Fruit fly (Drosophila melanogaster): ENCODE measurements around the gene Cand1.

Gene Cand1

DNA sequence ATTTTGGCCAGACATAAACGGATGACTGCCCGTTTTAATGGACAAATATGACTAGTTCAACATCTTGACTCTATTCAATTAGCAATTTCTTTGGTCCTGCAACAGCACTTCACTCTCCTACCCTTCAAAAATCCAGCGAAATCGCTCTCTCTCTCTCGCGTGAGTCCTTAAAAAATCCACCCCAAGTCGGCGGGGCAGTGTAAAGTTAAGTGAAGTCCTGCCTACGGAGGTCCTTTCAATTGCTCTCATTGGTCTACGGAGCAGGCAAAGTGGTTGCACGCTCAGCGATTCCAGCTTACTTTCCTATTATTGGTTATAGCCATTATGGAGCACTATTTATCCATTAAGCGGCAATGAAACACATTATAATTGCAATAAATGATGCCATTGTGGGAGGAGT is 8.6 kb downstream of the Cand1 start, which contains the start of gene CG34367:
CG34367 (minus strand) TSS at position 35 of the 400 bp plus-strand sequence.
- TF ChIP-seq CG8478 (optimal IDR thresholded peaks at IDR 0.05) (no peak), Dll (optimal IDR thresholded peaks at IDR 0.05) (no peak), pan (optimal IDR thresholded peaks at IDR 0.05) (no peak)

DNA sequence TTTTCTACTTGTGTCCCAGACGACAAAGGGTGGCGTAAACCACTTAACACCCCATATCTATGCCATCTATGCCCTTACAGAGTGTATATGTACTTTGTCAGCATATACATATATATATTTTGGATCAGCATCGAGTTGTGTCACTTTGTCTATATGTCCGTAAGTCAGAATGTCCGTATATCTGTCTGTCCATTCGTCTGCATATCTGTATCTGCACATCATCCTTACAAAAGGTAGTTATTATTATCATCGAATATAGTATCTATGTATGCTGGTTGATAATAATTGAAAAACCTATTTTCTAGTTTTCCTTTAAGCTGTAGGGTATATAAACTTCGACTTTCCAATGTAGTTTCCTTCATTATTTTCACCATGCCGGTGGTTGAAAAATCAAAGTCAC is 11.4 kb downstream of the Cand1 start:
- TF ChIP-seq EcR (GFP tag; optimal IDR thresholded peaks at IDR 0.05) (no peak), psq (optimal IDR thresholded peaks at IDR 0.05) (no peak), Dll (optimal IDR thresholded peaks at IDR 0.05) (no peak), pan (optimal IDR thresholded peaks at IDR 0.05) (no peak), CG8478 (optimal IDR thresholded peaks at IDR 0.05) (no peak), usp (GFP tag; optimal IDR thresholded peaks at IDR 0.05) (no peak)

DNA sequence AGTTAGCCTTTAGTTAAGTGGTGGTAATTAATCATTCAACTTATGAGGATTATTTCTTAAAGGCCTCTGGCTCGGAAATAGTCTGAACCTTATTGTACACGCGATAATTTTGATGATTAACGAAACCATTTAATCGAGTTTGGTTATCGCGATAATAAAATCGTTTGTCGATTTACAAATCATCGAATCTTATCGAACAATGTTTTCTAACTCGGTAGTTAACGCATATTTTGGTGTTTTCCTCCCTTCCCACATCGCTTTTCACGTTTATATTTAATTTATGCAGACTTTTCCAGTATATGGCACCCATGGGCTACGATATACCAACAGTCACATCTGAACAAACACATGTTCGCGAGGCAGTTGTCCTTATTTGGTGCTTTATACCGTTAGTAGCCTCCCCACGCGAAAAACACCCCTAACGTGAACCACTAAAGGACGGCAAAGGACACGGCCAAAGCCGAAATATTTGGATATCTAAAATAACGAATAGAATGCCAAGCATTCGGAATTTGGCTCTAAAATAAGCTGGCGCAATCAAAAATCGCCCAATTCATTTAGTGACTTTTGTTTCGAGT is 18.4 kb downstream of the Cand1 start, which contains the start of gene Frmd5:
Frmd5 (plus strand) TSS at position 414 of the 578 bp plus-strand sequence.
- TF ChIP-seq usp (GFP tag; optimal IDR thresholded peaks at IDR 0.05): no peak
- TF ChIP-seq EcR (GFP tag; optimal IDR thresholded peaks at IDR 0.05): no peak

DNA sequence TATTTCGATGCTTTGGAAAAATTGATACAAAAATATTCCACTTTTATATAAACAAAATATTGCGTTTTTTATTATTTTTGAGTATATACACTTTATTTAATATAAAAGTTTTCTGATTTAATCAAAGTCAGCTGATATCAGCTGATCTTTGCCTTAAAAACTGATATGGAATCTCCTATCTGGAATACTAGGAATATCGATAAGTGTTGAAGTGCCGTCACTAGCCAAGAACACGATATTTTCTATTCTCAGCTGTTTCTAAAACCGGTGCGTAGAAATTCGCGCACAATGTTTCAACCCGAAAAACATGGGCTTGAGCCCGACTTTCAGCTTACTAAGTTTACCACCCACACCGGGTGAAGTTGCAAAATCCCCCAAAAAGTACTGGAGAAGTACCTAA is 20.0 kb downstream of the Cand1 start, which contains the start of gene Sps2:
Sps2 (plus strand) TSS at position 124 of the 400 bp plus-strand sequence.
- TF ChIP-seq Dll (optimal IDR thresholded peaks at IDR 0.05): no peak

DNA sequence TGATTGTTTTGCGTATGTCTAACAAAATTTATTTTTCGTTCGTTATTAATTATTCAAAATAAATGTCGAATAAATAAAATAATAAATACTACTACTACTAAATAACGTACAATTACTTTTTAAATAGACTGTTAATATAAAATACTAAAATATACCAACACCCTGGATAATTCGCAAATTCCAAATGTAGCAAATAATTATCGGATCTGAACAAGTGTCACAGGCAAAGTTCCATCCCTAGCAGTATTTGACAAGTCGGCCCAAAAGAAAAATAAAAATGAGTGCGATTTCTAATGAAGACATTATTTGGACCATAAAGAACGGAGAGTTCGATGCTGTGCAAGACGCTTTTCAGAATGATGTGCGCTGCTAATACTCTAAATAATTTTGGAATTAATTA is 21.1 kb downstream of the Cand1 start, which contains the start of gene CG31715:
CG31715 (plus strand) TSS at position 212 of the 400 bp plus-strand sequence.
- TF ChIP-seq usp (GFP tag; optimal IDR thresholded peaks at IDR 0.05): no peak
- TF ChIP-seq EcR (GFP tag; optimal IDR thresholded peaks at IDR 0.05): no peak
- TF ChIP-seq psq (optimal IDR thresholded peaks at IDR 0.05): no peak
- TF ChIP-seq Dll (optimal IDR thresholded peaks at IDR 0.05): no peak
- TF ChIP-seq pan (optimal IDR thresholded peaks at IDR 0.05): no peak
- no peak for TF ChIP-seq CG8478 (optimal IDR thresholded peaks at IDR 0.05)

DNA sequence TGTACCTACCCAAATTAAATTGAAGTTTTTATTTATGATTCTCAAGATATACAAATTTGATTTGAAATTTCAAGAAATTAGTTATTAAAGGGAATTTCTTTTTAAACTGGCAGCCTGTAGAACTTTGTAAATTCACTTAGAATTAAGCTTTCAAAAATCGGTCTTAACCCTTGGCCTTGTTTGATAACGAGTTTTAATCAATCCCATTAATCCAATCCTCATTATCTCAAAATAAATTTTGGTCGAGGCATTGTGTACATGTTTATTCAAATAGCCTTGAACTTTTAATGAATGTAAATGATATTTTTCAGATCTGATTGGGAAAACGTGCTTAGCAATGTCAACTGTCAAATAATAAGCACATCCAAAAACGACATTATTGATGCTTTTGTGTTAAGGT is 22.7 kb downstream of the Cand1 start:
- TF ChIP-seq Dll (optimal IDR thresholded peaks at IDR 0.05): no peak
- no peak for TF ChIP-seq usp (GFP tag; optimal IDR thresholded peaks at IDR 0.05)
- TF ChIP-seq EcR (GFP tag; optimal IDR thresholded peaks at IDR 0.05): no peak
- no peak for TF ChIP-seq psq (optimal IDR thresholded peaks at IDR 0.05)
- no peak for TF ChIP-seq CG8478 (optimal IDR thresholded peaks at IDR 0.05)
- no peak for TF ChIP-seq pan (optimal IDR thresholded peaks at IDR 0.05)

DNA sequence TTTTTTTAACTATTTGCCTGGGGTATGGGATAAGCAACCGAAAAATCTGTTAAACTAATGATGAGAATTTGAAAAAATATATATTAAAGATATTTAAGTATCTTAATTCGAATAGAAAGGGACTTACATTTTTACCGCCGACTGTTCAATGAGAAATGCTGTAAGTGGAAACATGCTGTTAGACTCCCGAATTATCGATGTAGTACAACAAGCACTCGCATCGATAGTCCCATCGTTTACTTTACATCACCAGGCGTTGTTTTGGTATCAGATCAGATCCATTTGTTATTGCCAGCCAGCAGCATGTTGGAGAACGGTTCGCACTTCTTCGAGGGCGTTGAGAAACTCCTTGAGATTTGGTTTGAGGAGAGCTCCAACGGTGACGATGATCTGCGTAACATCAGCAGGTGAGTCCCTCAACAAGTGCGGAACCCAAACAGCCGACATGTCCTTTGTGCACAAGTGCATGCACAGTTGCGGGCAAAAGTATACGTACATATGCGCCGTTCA is 23.2 kb downstream of the Cand1 start, which contains the start of gene SamDC:
SamDC (plus strand) TSS at position 246 of the 510 bp plus-strand sequence.
- no peak for TF ChIP-seq CG8478 (optimal IDR thresholded peaks at IDR 0.05)
- TF ChIP-seq Dll (optimal IDR thresholded peaks at IDR 0.05): no peak
- TF ChIP-seq EcR (GFP tag; optimal IDR thresholded peaks at IDR 0.05): no peak
- no peak for TF ChIP-seq pan (optimal IDR thresholded peaks at IDR 0.05)
- TF ChIP-seq usp (GFP tag; optimal IDR thresholded peaks at IDR 0.05): no peak
- no peak for TF ChIP-seq psq (optimal IDR thresholded peaks at IDR 0.05)

DNA sequence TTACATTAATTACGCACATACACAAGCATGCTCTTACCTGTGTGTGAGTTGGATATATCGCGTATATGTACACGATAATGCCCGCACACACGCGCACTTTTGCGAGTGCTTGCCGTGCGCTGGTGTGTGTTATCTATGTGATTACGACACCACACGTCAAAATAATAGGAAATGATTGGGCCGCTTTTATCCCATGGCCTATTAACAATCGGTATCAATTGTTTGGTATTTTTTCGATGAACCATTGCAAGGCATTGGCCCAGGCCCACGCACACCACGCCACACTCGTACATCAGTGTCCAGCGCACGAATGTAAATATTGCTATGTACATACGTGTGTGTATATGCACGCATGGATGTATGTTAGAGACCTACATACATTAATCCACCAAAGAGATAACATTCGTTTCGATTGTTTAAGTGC is 27.6 kb downstream of the Cand1 start:
- TF ChIP-seq CG8478 (optimal IDR thresholded peaks at IDR 0.05) (peak; percentile 74), usp (GFP tag; optimal IDR thresholded peaks at IDR 0.05) (no peak)

DNA sequence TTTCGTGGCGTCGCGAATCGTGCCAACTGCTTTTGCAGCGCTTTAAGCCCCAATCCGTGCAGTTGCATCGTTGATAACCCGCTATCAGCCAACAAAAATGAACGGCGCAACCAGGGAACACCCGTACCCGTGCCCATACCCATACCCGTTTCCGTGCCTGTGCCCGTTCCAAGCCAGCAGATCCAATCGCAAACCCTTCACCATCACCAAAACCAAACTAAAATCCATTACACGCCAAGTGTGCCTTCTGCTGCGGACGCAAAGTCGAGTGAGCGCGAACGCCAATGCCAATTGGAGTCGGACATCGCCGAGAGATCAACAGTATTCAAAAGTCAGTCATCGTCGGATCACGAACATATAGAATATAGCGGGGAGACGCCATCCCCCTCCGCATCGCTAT is 28.3 kb downstream of the Cand1 start:
- TF ChIP-seq usp (GFP tag; optimal IDR thresholded peaks at IDR 0.05) (no peak), EcR (GFP tag; optimal IDR thresholded peaks at IDR 0.05) (no peak), pan (optimal IDR thresholded peaks at IDR 0.05) (no peak), CG8478 (optimal IDR thresholded peaks at IDR 0.05) (no peak), Dll (optimal IDR thresholded peaks at IDR 0.05) (no peak), psq (optimal IDR thresholded peaks at IDR 0.05) (no peak)

DNA sequence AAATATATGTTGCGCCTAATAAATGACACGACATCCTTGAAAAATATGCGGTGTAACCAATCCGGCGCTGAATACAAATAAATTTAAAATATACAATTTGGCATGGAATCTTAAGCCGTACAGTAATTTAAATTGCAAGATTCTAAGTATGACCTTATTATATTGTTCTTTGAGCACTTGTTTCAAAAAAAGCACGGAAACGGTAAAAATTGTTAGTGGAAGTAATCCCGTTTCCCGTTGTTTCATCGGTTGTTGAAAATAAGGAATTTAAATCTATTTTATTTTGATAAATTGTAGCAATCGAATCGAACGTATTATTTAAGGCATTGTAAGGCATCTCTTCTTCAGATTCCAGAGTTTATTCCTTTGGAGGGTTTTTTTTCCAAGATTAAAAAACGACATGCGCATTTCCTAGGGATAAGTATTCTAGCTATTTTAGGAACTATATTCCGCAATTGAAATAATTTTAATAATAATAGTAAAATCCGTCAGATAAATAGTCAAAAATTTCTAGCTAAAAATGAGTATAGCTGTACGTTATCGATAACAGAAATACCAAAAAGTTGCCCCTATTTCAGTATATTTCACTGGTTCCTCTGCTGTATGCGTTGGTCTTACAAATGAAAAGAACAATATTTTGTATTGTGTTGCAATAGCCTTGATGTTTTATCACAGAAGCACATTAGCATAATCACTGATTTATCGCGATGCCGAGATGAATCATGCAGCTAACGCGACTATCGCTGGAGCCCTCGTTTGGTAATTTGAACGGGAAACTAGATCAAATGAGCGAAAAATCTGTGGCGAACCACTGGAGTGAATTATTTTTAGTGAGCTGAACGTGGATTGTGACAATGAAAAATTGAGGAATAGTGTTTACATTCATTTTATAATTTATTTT is 29.2 kb downstream of the Cand1 start, which contains the start of gene GATAd:
GATAd (plus strand) TSS at position 644 of the 901 bp plus-strand sequence.
- TF ChIP-seq psq (optimal IDR thresholded peaks at IDR 0.05) (no peak), usp (GFP tag; optimal IDR thresholded peaks at IDR 0.05) (no peak), pan (optimal IDR thresholded peaks at IDR 0.05) (no peak), EcR (GFP tag; optimal IDR thresholded peaks at IDR 0.05) (no peak), Dll (optimal IDR thresholded peaks at IDR 0.05) (no peak), CG8478 (optimal IDR thresholded peaks at IDR 0.05) (no peak)

DNA sequence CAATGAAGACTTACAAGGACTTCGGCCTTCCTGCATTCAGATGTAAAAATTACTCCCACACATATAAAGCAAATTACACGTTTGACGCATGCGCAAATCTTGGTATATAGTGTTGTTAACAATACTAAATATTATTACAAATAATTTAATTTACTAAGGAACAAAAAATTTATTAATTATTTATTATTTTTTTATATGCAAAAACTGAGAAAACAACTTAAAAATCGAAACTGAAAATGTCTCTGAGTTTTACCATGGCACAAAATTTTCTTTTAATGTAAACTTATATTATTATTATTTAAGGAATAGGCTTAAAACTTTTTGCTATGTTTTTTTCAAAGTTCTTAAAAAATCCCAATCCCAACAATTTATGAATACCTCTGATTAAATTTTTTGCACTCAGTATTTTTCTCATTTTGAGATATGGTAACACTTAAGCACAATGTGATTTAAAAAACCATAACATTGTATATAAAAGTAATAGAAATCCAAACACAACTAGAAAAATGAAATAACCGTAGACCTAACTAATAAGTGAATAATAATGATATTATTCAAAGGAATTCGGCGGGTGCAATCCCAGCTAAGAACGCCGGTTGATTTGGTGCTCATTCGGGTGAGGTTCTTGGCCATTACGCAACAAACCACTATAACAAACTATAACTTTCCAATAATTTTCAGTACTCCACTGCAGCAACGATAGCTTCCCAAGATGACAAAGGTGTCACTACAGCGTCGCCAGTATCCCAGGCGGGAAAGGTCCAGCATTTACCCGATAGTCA is 31.2 kb downstream of the Cand1 start, which contains the start of the genes Schip1 and Cox10:
Schip1 (minus strand) TSS at position 51 of the 782 bp plus-strand sequence.
Cox10 (plus strand) TSS at position 406 of the 782 bp plus-strand sequence.
- TF ChIP-seq psq (optimal IDR thresholded peaks at IDR 0.05) (no peak), pan (optimal IDR thresholded peaks at IDR 0.05) (no peak), EcR (GFP tag; optimal IDR thresholded peaks at IDR 0.05) (no peak), usp (GFP tag; optimal IDR thresholded peaks at IDR 0.05) (no peak), Dll (optimal IDR thresholded peaks at IDR 0.05) (no peak), CG8478 (optimal IDR thresholded peaks at IDR 0.05) (no peak)

All from whole organism.